Worm (Caenorhabditis elegans) whole organism, dauer: Measurements from ENCODE around the gene F53F4.11.

Experiments used
- unc-62 ChIP-seq: sonication (generic microtip); optimal IDR thresholded peaks from 2 replicates; lab custom pipeline; 2017; ENCODE audit warnings: missing biosample characterization, missing genetic modification reagents, missing genetic modification characterization

Gene F53F4.11

ce11 chrV:13654394-13654792 is 30.1 kb upstream of the F53F4.11 start:
- TF ChIP-seq unc-62: no peak

- no peak for TF ChIP-seq unc-62
Observed at ce11 chrV:13653713-13654393, 29.5 kb upstream of the F53F4.11 start, which contains the start of gene lpin-1. TSS of gene lpin-1 (minus strand) at chrV:13654129.

ce11 chrV:13652322-13652721 is 28.0 kb upstream of the F53F4.11 start:
- TF ChIP-seq unc-62: no peak

ce11 chrV:13650800-13651199 is 26.5 kb upstream of the F53F4.11 start:
- TF ChIP-seq unc-62: no peak

ce11 chrV:13649730-13650349 is 25.5 kb upstream of the F53F4.11 start, which contains the start of gene H37A05.4:
TSS of gene H37A05.4 (minus strand) at chrV:13649780.
- TF ChIP-seq unc-62: no peak

ce11 chrV:13647617-13648016 is 23.3 kb upstream of the F53F4.11 start:
- no peak for TF ChIP-seq unc-62

ce11 chrV:13647185-13647584 is 22.9 kb upstream of the F53F4.11 start:
- no peak for TF ChIP-seq unc-62

- TF ChIP-seq unc-62: no peak
Observed at ce11 chrV:13645848-13646578, 21.7 kb upstream of the F53F4.11 start.

- no peak for TF ChIP-seq unc-62
Observed at ce11 chrV:13638040-13638439, 13.7 kb upstream of the F53F4.11 start.

- TF ChIP-seq unc-62: no peak
Observed at ce11 chrV:13636411-13636810, 12.1 kb upstream of the F53F4.11 start.

ce11 chrV:13634149-13634548 is 9.8 kb upstream of the F53F4.11 start, which contains the start of gene H37A05.2:
TSS of gene H37A05.2 (minus strand) at chrV:13634249.
- no peak for TF ChIP-seq unc-62

- TF ChIP-seq unc-62: no peak
Observed at ce11 chrV:13627103-13627623, 2.8 kb upstream of the F53F4.11 start, which contains the start of gene sde-2. TSS of gene sde-2 (plus strand) at chrV:13627573.

- TF ChIP-seq unc-62: no peak
Observed at ce11 chrV:13625517-13626097, 1.3 kb upstream of the F53F4.11 start, which contains the start of the genes nduv-2 and F53F4.12. TSS of gene nduv-2 (minus strand) at chrV:13625567. TSS of gene F53F4.12 (plus strand) at chrV:13626047.

ce11 chrV:13621720-13622119 is 2.6 kb downstream of the F53F4.11 start, which contains the start of gene F53F4.16:
TSS of gene F53F4.16 (minus strand) at chrV:13621820.
- no peak for TF ChIP-seq unc-62

- TF ChIP-seq unc-62: no peak
Observed at ce11 chrV:13620676-13621075, 3.6 kb downstream of the F53F4.11 start, which contains the start of gene F53F4.15. TSS of gene F53F4.15 (plus strand) at chrV:13620976.

ce11 chrV:13619752-13620151 is 4.6 kb downstream of the F53F4.11 start, which contains the start of gene srd-11:
TSS of gene srd-11 (minus strand) at chrV:13619852.
- no peak for TF ChIP-seq unc-62
